Fruit fly (Drosophila melanogaster): Measurements from ENCODE around the gene CG9525.

dm6 chr2L:8962254-8962653 lies at the start of gene CG9525, which contains the start of gene CG32985:
- TF ChIP-seq Hr96 (GFP tag; optimal IDR thresholded peaks at IDR 0.05) (no peak), kay (GFP tag; ENCODE audit: borderline replicate concordance) (no peak), CG12768 (GFP tag; optimal IDR thresholded peaks at IDR 0.05) (no peak), CG7101 (tag; optimal IDR thresholded peaks at IDR 0.05) (no peak), bab1 (GFP tag; optimal IDR thresholded peaks at IDR 0.05) (no peak), tj (GFP tag; optimal IDR thresholded peaks at IDR 0.05) (no peak), Mnt (GFP tag; optimal IDR thresholded peaks at IDR 0.05) (no peak), CG11617 (GFP tag; optimal IDR thresholded peaks at IDR 0.05) (no peak), cnc (optimal IDR thresholded peaks at IDR 0.05) (no peak), pad (GFP tag; optimal IDR thresholded peaks at IDR 0.05) (no peak), ovo (GFP tag; optimal IDR thresholded peaks at IDR 0.05) (no peak), toe (GFP tag; optimal IDR thresholded peaks at IDR 0.05) (no peak)
